Fruit fly (Drosophila melanogaster): ENCODE results near the gene Gr63a.

Gene Gr63a

dm6 chr3L:3851048-3851447 is 45.4 kb downstream of the Gr63a start:
- TF ChIP-seq insv (optimal IDR thresholded peaks at IDR 0.05) (no peak), ttk (optimal IDR thresholded peaks at IDR 0.05) (no peak), h (optimal IDR thresholded peaks at IDR 0.05) (no peak), Sin3A (optimal IDR thresholded peaks at IDR 0.05) (no peak), psq (optimal IDR thresholded peaks at IDR 0.05) (no peak), Myc (optimal IDR thresholded peaks at IDR 0.05) (no peak)

- TF ChIP-seq Myc (optimal IDR thresholded peaks at IDR 0.05) = no peak
- no peak for TF ChIP-seq insv (optimal IDR thresholded peaks at IDR 0.05)
- TF ChIP-seq Sin3A (optimal IDR thresholded peaks at IDR 0.05) = no peak
- TF ChIP-seq h (optimal IDR thresholded peaks at IDR 0.05) = no peak
- no peak for TF ChIP-seq psq (optimal IDR thresholded peaks at IDR 0.05)
- TF ChIP-seq ttk (optimal IDR thresholded peaks at IDR 0.05) = no peak
Measured at dm6 chr3L:3850477-3850876, 45.9 kb downstream of the Gr63a start.

dm6 chr3L:3849763-3850162 is 46.6 kb downstream of the Gr63a start:
- TF ChIP-seq h (optimal IDR thresholded peaks at IDR 0.05) = no peak
- no peak for TF ChIP-seq Myc (optimal IDR thresholded peaks at IDR 0.05)
- no peak for TF ChIP-seq psq (optimal IDR thresholded peaks at IDR 0.05)
- no peak for TF ChIP-seq insv (optimal IDR thresholded peaks at IDR 0.05)
- TF ChIP-seq ttk (optimal IDR thresholded peaks at IDR 0.05) = no peak
- TF ChIP-seq Sin3A (optimal IDR thresholded peaks at IDR 0.05) = no peak

- TF ChIP-seq Sin3A (optimal IDR thresholded peaks at IDR 0.05) (no peak), h (optimal IDR thresholded peaks at IDR 0.05) (no peak), insv (optimal IDR thresholded peaks at IDR 0.05) (no peak), Myc (optimal IDR thresholded peaks at IDR 0.05) (no peak), ttk (optimal IDR thresholded peaks at IDR 0.05) (no peak), psq (optimal IDR thresholded peaks at IDR 0.05) (no peak)
Measured at dm6 chr3L:3848687-3849270, 47.6 kb downstream of the Gr63a start.

dm6 chr3L:3847810-3848326 is 48.5 kb downstream of the Gr63a start:
- no peak for TF ChIP-seq Myc (optimal IDR thresholded peaks at IDR 0.05)
- no peak for TF ChIP-seq psq (optimal IDR thresholded peaks at IDR 0.05)
- TF ChIP-seq insv (optimal IDR thresholded peaks at IDR 0.05) = no peak
- TF ChIP-seq h (optimal IDR thresholded peaks at IDR 0.05) = no peak

- TF ChIP-seq ttk (optimal IDR thresholded peaks at IDR 0.05) = no peak
Measured at dm6 chr3L:3845815-3846375, 50.5 kb downstream of the Gr63a start, which contains the start of gene Awh. Awh (plus strand) TSS chr3L:3846206.

Data from Kc167 (cell line).